Fruit fly (Drosophila melanogaster) whole organism, embryonic: ENCODE data around the gene CG44008.
A peak's percentile ranks its signal among the peaks of the same experiment; 100 is the strongest.

Experiments
- Abd-B ChIP-seq: fragments of 200-800 bp; sonication (Bioruptor generic); optimal IDR thresholded peaks from 2 replicates; lab custom pipeline; 2018; ENCODE audit warnings: missing biosample characterization, mild to moderate bottlenecking, missing genetic modification characterization, moderate library complexity
- CG12071 ChIP-seq: fragments of 200-800 bp; sonication (Bioruptor generic); optimal IDR thresholded peaks from 3 replicates; lab custom pipeline; 2018; ENCODE audit warnings: missing biosample characterization, mild to moderate bottlenecking, missing genetic modification characterization
- CG12155 ChIP-seq: fragments of 200-800 bp; sonication (Bioruptor generic); optimal IDR thresholded peaks from 3 replicates; lab custom pipeline; 2016; ENCODE audit warnings: missing biosample characterization, missing genetic modification characterization
- CG14014 ChIP-seq: fragments of 200-800 bp; sonication (Bioruptor generic); IDR thresholded peaks from 2 replicates; pipeline ENCODE4 v1.3.6; 2022; ENCODE audit warnings: missing biosample characterization, missing genetic modification characterization
- CG15514 ChIP-seq: fragments of 200-800 bp; sonication (Bioruptor generic); optimal IDR thresholded peaks from 3 replicates; lab custom pipeline; 2017; ENCODE audit warnings: missing biosample characterization, missing genetic modification characterization, mild to moderate bottlenecking, moderate library complexity, missing genetic modification reagents
- CG1602 ChIP-seq: fragments of 200-800 bp; sonication (Bioruptor generic); optimal IDR thresholded peaks from 3 replicates; lab custom pipeline; 2016; ENCODE audit warnings: missing biosample characterization, missing genetic modification characterization
- CG1832 ChIP-seq: fragments of 200-800 bp; sonication (Bioruptor generic); optimal IDR thresholded peaks from 2 replicates; lab custom pipeline; 2017; ENCODE audit warnings: missing biosample characterization, mild to moderate bottlenecking, missing genetic modification characterization, inconsistent platforms
- CG30020 ChIP-seq: fragments of 200-800 bp; optimal IDR thresholded peaks from 2 replicates; lab custom pipeline; 2019; ENCODE audit warnings: missing biosample characterization, mild to moderate bottlenecking, missing genetic modification characterization, moderate library complexity
- CG3163 ChIP-seq: fragments of 200-800 bp; sonication (Bioruptor generic); optimal IDR thresholded peaks from 3 replicates; lab custom pipeline; 2016; ENCODE audit warnings: missing biosample characterization, missing genetic modification characterization
- CG3726 ChIP-seq: fragments of 200-800 bp; sonication (Bioruptor generic); IDR thresholded peaks from 3 replicates; pipeline ENCODE4, ENCODE4 v1.3.6; 2022; ENCODE audit warnings: missing biosample characterization, missing genetic modification characterization
- CG42726 ChIP-seq: fragments of 200-800 bp; sonication (Bioruptor generic); IDR thresholded peaks from 2 replicates; pipeline ENCODE4 v1.3.6; 2022; ENCODE audit warnings: missing biosample characterization, missing genetic modification characterization; ENCODE audit not compliant: partially characterized antibody
- CG9609 ChIP-seq: fragments of 200-800 bp; sonication (Bioruptor generic); optimal IDR thresholded peaks from 3 replicates; lab custom pipeline; 2016; ENCODE audit warnings: missing biosample characterization, missing genetic modification characterization
- CG9727 ChIP-seq: fragments of 200-800 bp; sonication (Bioruptor generic); optimal IDR thresholded peaks from 3 replicates; lab custom pipeline; 2017; ENCODE audit warnings: missing biosample characterization, mild to moderate bottlenecking, missing genetic modification characterization
- CrebB ChIP-seq: fragments of 200-800 bp; sonication (Bioruptor generic); optimal IDR thresholded peaks from 3 replicates; lab custom pipeline; 2018; ENCODE audit warnings: missing biosample characterization, mild to moderate bottlenecking, missing genetic modification characterization
- Dfd ChIP-seq, 2 experiments: fragments of >200 bp; optimal IDR thresholded peaks; 2 replicates each; lab custom pipeline; 2017; ENCODE audit warnings: missing biosample characterization in 2 of 2, missing genetic modification characterization in 2 of 2
- Dll ChIP-seq: fragments of 200-800 bp; sonication (Bioruptor generic); IDR thresholded peaks from 4 replicates; pipeline ENCODE4 v1.3.6; 2022; ENCODE audit warnings: missing biosample characterization, missing genetic modification characterization; ENCODE audit not compliant: partially characterized antibody
- Dp ChIP-seq: fragments of 200-800 bp; sonication (Bioruptor generic); optimal IDR thresholded peaks from 2 replicates; lab custom pipeline; 2018; ENCODE audit warnings: missing biosample characterization, mild to moderate bottlenecking, missing genetic modification characterization, moderate library complexity
- Drgx ChIP-seq: fragments of 200-800 bp; sonication (Bioruptor generic); IDR thresholded peaks from 2 replicates; pipeline ENCODE4 v1.3.6; 2022; ENCODE audit warnings: missing biosample characterization, missing genetic modification characterization
- Gsc ChIP-seq: fragments of 200-800 bp; sonication (Bioruptor generic); IDR thresholded peaks from 2 replicates; pipeline ENCODE4 v1.3.6; 2022; ENCODE audit warnings: missing biosample characterization, missing genetic modification characterization
- H2.0 ChIP-seq: fragments of 200-800 bp; sonication (Bioruptor generic); IDR thresholded peaks from 2 replicates; pipeline ENCODE4 v1.3.6; 2022; ENCODE audit warnings: missing biosample characterization, missing genetic modification characterization
- HHEX ChIP-seq: fragments of 200-800 bp; sonication (Bioruptor generic); optimal IDR thresholded peaks from 3 replicates; lab custom pipeline; 2017; ENCODE audit warnings: missing biosample characterization, mild to moderate bottlenecking, missing genetic modification characterization, missing genetic modification reagents
- HLH4C ChIP-seq: fragments of 200-800 bp; sonication (Bioruptor generic); IDR thresholded peaks from 3 replicates; pipeline ENCODE4 v1.3.6; 2022; ENCODE audit warnings: missing biosample characterization, missing genetic modification characterization; ENCODE audit not compliant: partially characterized antibody
- Hr39 ChIP-seq: fragments of >200 bp; optimal IDR thresholded peaks from 2 replicates; lab custom pipeline; 2017
- Med ChIP-seq: fragments of 200-800 bp; sonication (Bioruptor generic); peaks from one replicate; lab custom pipeline; 2016; ENCODE audit warnings: missing biosample characterization, missing genetic modification characterization, mild to moderate bottlenecking, inconsistent platforms, moderate library complexity
- Rx ChIP-seq: fragments of 200-800 bp; sonication (Bioruptor generic); IDR thresholded peaks from 2 replicates; pipeline ENCODE4 v1.3.6; 2022; ENCODE audit warnings: missing biosample characterization, missing genetic modification characterization
- abd-A ChIP-seq: fragments of 200-800 bp; sonication (Bioruptor generic); optimal IDR thresholded peaks from 3 replicates; lab custom pipeline; 2019; ENCODE audit warnings: missing biosample characterization, mild to moderate bottlenecking, missing genetic modification characterization, moderate library complexity
- al ChIP-seq: fragments of 200-800 bp; sonication (Bioruptor generic); IDR thresholded peaks from 2 replicates; pipeline ENCODE4 v1.3.6; 2022; ENCODE audit warnings: missing biosample characterization, missing genetic modification characterization
- bab2 ChIP-seq: fragments of 200-800 bp; sonication (Bioruptor generic); optimal IDR thresholded peaks from 2 replicates; lab custom pipeline; 2016; ENCODE audit warnings: missing biosample characterization, missing genetic modification characterization
- cad ChIP-seq: fragments of >200 bp; optimal IDR thresholded peaks from 2 replicates; lab custom pipeline; 2017; ENCODE audit warnings: missing biosample characterization, missing genetic modification characterization
- caup ChIP-seq: fragments of 200-800 bp; sonication (Bioruptor generic); optimal IDR thresholded peaks from 3 replicates; lab custom pipeline; 2017; ENCODE audit warnings: missing biosample characterization, mild to moderate bottlenecking, missing genetic modification characterization, moderate library complexity; ENCODE audit not compliant: severe bottlenecking
- chinmo ChIP-seq: fragments of 200-800 bp; sonication (Bioruptor generic); IDR thresholded peaks from 4 replicates; pipeline ENCODE4 v1.3.6; 2022; ENCODE audit warnings: missing biosample characterization, missing genetic modification characterization; ENCODE audit not compliant: partially characterized antibody
- dan ChIP-seq: fragments of 200-800 bp; sonication (Bioruptor generic); IDR thresholded peaks from 2 replicates; pipeline ENCODE4 v1.3.6; 2022; ENCODE audit warnings: missing biosample characterization, missing genetic modification characterization
- gcm ChIP-seq: fragments of 200-800 bp; sonication (Bioruptor generic); optimal IDR thresholded peaks from 2 replicates; lab custom pipeline; 2019; ENCODE audit warnings: missing biosample characterization, mild to moderate bottlenecking, missing genetic modification characterization, moderate library complexity
- grn ChIP-seq: fragments of 200-800 bp; sonication (Bioruptor generic); optimal IDR thresholded peaks from 3 replicates; lab custom pipeline; 2017; ENCODE audit warnings: missing biosample characterization, missing genetic modification characterization
- hkb ChIP-seq, 2 experiments: fragments of 200-800 bp in 1 of 2; fragments of >200 bp in 1 of 2; sonication (Bioruptor generic) in 1 of 2; IDR thresholded peaks in 1 of 2; optimal IDR thresholded peaks in 1 of 2; 2 replicates each; pipeline versions ENCODE4 v1.3.6 to Lab custom; 2017 to 2022; ENCODE audit warnings: missing biosample characterization in 1 of 2, missing genetic modification characterization in 1 of 2
- inv ChIP-seq: fragments of 200-800 bp; sonication (Bioruptor generic); IDR thresholded peaks from 2 replicates; pipeline ENCODE4 v1.3.6; 2022; ENCODE audit warnings: missing biosample characterization, missing genetic modification characterization; ENCODE audit not compliant: partially characterized antibody
- kah ChIP-seq: fragments of 200-800 bp; sonication (Bioruptor generic); optimal IDR thresholded peaks from 2 replicates; lab custom pipeline; 2018; ENCODE audit warnings: missing biosample characterization, mild to moderate bottlenecking, missing genetic modification characterization
- pan ChIP-seq, 4 experiments: fragments of >200 bp in 3 of 4; fragments of 200-800 bp in 1 of 4; sonication (Bioruptor generic) in 1 of 4; optimal IDR thresholded peaks in 3 of 4; IDR thresholded peaks in 1 of 4; 2 replicates each; pipeline versions ENCODE4 v1.3.6 to Lab custom; 2017 to 2022; ENCODE audit warnings: missing biosample characterization in 2 of 4, missing genetic modification characterization in 2 of 4, mixed read lengths in 1 of 4
- pnt ChIP-seq: fragments of 200-800 bp; sonication (Bioruptor generic); optimal IDR thresholded peaks from 3 replicates; lab custom pipeline; 2016; ENCODE audit warnings: missing biosample characterization, missing genetic modification characterization
- sens ChIP-seq: fragments of 200-800 bp; sonication (Bioruptor generic); peaks from one replicate; lab custom pipeline; 2016; ENCODE audit warnings: missing biosample characterization, missing genetic modification characterization
- sna ChIP-seq: fragments of 200-800 bp; sonication (Bioruptor generic); IDR thresholded peaks from 2 replicates; pipeline ENCODE4 v1.3.6; 2022; ENCODE audit warnings: missing biosample characterization, missing genetic modification characterization; ENCODE audit not compliant: partially characterized antibody
- stwl ChIP-seq: fragments of 200-800 bp; sonication (Bioruptor generic); optimal IDR thresholded peaks from 3 replicates; lab custom pipeline; 2018; ENCODE audit warnings: missing biosample characterization, mild to moderate bottlenecking, missing genetic modification characterization, moderate library complexity
- tio ChIP-seq: fragments of 200-800 bp; sonication (Bioruptor generic); optimal IDR thresholded peaks from 2 replicates; lab custom pipeline; 2017; ENCODE audit warnings: missing biosample characterization, missing genetic modification characterization, inconsistent platforms
- tll ChIP-seq, 2 experiments: fragments of 200-800 bp in 1 of 2; fragments of >200 bp in 1 of 2; sonication (Bioruptor generic) in 1 of 2; optimal IDR thresholded peaks; 2 replicates each; lab custom pipeline; 2017 to 2019; ENCODE audit warnings: missing biosample characterization in 2 of 2, missing genetic modification characterization in 2 of 2, mild to moderate bottlenecking in 1 of 2, moderate library complexity in 1 of 2
- wor ChIP-seq: fragments of 200-800 bp; sonication (Bioruptor generic); IDR thresholded peaks from 2 replicates; pipeline ENCODE4 v1.3.6; 2022; ENCODE audit warnings: missing biosample characterization, missing genetic modification characterization

Gene CG44008

dm6 chr2L:11804228-11805044 is 37.8 kb downstream of the CG44008 start (continued):
- TF ChIP-seq CG3163 (peak; percentile 35), chinmo (0 out of 4 replicates have a peak, but pooled peaks have one; percentile 46), H2.0 (no peak), Hr39 (lab: Kevin White, UChicago) (peak; percentile 29), Dll (0 out of 4 replicates have a peak, but pooled peaks have one; percentile 23), abd-A (tag; lab: Kevin White, UChicago) (peak; percentile 94), HLH4C (GFP tag; lab: Robert Waterston, UW) (0 out of 3 replicates have a peak, but pooled peaks have one; percentile 23), CG1832 (GFP tag; lab: Kevin White, UChicago) (peak; percentile 19), cad (GFP tag; lab: Kevin White, UChicago) (no peak), sens (peak; percentile 27)

dm6 chr2L:11797127-11797526 is 45.1 kb downstream of the CG44008 start:
- TF ChIP-seq pnt (GFP tag; lab: Kevin White, UChicago) (no peak), Gsc (GFP tag; lab: Robert Waterston, UW) (no peak), CG12071 (GFP tag; lab: Kevin White, UChicago) (no peak), sna (GFP tag; lab: Robert Waterston, UW) (no peak), CG3726 (GFP tag; lab: Robert Waterston, UW) (no peak), CG15514 (GFP tag; lab: Kevin White, UChicago) (no peak), CG42726 (GFP tag; lab: Robert Waterston, UW) (0 out of 2 replicates have a peak, but pooled peaks have one; percentile 16), bab2 (GFP tag; lab: Kevin White, UChicago) (no peak), stwl (tag; lab: Kevin White, UChicago) (no peak), CG9727 (GFP tag; lab: Kevin White, UChicago) (no peak), kah (GFP tag; lab: Kevin White, UChicago) (peak; percentile 14), CG12155 (no peak), CrebB (no peak), al (GFP tag; lab: Robert Waterston, UW) (no peak), pan (optimal IDR thresholded peaks at IDR 0.05; lab: Kevin White, UChicago) (no peak), pan (GFP tag; optimal IDR thresholded peaks at IDR 0.05 in 1 of 2, IDR thresholded peaks at IDR 0.05 in 1 of 2) (no peak), HLH4C (GFP tag; lab: Robert Waterston, UW) (no peak), Drgx (GFP tag; lab: Robert Waterston, UW) (no peak), CG14014 (GFP tag; lab: Robert Waterston, UW) (no peak), gcm (GFP tag; lab: Kevin White, UChicago) (no peak), Rx (no peak), CG9609 (GFP tag; lab: Kevin White, UChicago) (no peak), Abd-B (GFP tag; lab: Kevin White, UChicago) (no peak), tll (GFP tag; optimal IDR thresholded peaks at IDR 0.05; lab: Kevin White, UChicago) (no peak), wor (GFP tag; lab: Robert Waterston, UW) (no peak), Med (GFP tag; lab: Kevin White, UChicago) (peak; percentile 50), HHEX (GFP tag; lab: Kevin White, UChicago) (no peak), inv (GFP tag; lab: Robert Waterston, UW) (no peak), tio (GFP tag; lab: Kevin White, UChicago) (no peak), caup (GFP tag; lab: Kevin White, UChicago) (no peak), CG30020 (tag; lab: Kevin White, UChicago) (no peak), hkb (optimal IDR thresholded peaks at IDR 0.05; lab: Kevin White, UChicago) (no peak), hkb (GFP tag; IDR thresholded peaks at IDR 0.05; lab: Robert Waterston, UW) (no peak), grn (GFP tag; lab: Kevin White, UChicago) (no peak), Dp (GFP tag; lab: Kevin White, UChicago) (no peak), dan (GFP tag; lab: Robert Waterston, UW) (no peak), CG1602 (GFP tag; lab: Kevin White, UChicago) (no peak), Dfd (GFP tag; optimal IDR thresholded peaks at IDR 0.05; lab: Kevin White, UChicago) (peak in 1 of 2 experiments; percentile 84)
